Fruit fly (Drosophila melanogaster) Kc167 (cell line): ENCODE results near the gene Karybeta3.

Source experiments
- Myc ChIP-seq: fragments of >200 bp; optimal IDR thresholded peaks from 2 replicates; lab custom pipeline; 2017; ENCODE audit warnings: missing external identifiers
- Sin3A ChIP-seq: fragments of >200 bp; optimal IDR thresholded peaks from 2 replicates; lab custom pipeline; 2018; ENCODE audit warnings: missing external identifiers
- h ChIP-seq: fragments of >200 bp; optimal IDR thresholded peaks from 3 replicates; lab custom pipeline; 2018; ENCODE audit warnings: missing external identifiers
- insv ChIP-seq: fragments of >200 bp; optimal IDR thresholded peaks from 3 replicates; lab custom pipeline; 2018; ENCODE audit warnings: missing external identifiers
- psq ChIP-seq: fragments of >200 bp; optimal IDR thresholded peaks from 2 replicates; lab custom pipeline; 2017; ENCODE audit warnings: missing external identifiers
- ttk ChIP-seq: sonication (Bioruptor generic); optimal IDR thresholded peaks from 2 replicates; lab custom pipeline; 2017; ENCODE audit warnings: missing external identifiers

The Karybeta3 gene

dm6 chr3R:4649880-4650493 lies 1.0 kb downstream of the Karybeta3 start:
- TF ChIP-seq psq (lab: Kevin White, UChicago): no peak
- TF ChIP-seq Sin3A (lab: Kevin White, UChicago): no peak
- no peak for TF ChIP-seq insv (lab: Kevin White, UChicago)
- no peak for TF ChIP-seq Myc (lab: Kevin White, UChicago)
- TF ChIP-seq h (lab: Kevin White, UChicago): no peak
- no peak for TF ChIP-seq ttk

DNA sequence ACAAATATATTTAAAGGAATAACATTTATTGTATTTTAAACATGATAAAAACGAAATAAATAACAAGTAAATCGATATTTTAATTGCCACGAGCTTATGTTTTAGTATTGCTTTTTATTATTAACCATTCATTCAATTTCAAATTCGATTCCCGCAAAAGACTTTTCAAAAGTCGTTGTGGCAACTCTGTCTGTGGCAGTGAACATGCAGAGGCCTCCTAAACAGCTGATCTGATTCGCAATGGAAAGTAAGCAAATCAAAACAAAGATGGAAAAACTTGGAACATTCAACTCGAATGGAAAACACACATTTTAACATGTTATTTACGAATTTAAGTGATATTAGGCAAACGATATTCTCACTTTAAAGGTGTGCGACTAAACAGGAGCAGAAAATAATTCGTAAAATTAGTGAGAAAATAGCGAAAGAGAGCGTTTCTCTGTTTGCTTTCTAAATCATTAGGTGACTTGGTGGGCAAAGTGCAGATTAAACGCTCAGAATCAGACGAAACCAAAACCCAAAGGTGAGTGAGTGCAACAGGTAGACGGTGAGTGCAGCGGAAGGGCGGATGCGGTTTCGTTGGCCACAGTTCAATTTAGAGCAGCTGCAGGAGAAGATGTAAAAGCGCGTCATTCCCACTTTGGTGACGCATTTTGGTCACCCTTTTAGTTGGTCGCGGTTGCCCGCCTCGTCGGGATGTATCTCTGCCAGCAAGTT lies 5.7 kb downstream of the Karybeta3 start, which contains the start of gene spartin:
Gene spartin (plus strand): TSS at position 244 of the 717 bp plus-strand sequence.
- TF ChIP-seq Sin3A (lab: Kevin White, UChicago) (no peak), ttk (no peak), h (lab: Kevin White, UChicago) (no peak), psq (lab: Kevin White, UChicago) (no peak), Myc (lab: Kevin White, UChicago) (no peak), insv (lab: Kevin White, UChicago) (no peak)

- TF ChIP-seq ttk: no peak
- no peak for TF ChIP-seq h (lab: Kevin White, UChicago)
These were observed 10.3 kb downstream of the Karybeta3 start, which contains the start of gene smash for dm6 chr3R:4658991-4659933. Gene smash (plus strand): TSS chr3R:4659579.

DNA sequence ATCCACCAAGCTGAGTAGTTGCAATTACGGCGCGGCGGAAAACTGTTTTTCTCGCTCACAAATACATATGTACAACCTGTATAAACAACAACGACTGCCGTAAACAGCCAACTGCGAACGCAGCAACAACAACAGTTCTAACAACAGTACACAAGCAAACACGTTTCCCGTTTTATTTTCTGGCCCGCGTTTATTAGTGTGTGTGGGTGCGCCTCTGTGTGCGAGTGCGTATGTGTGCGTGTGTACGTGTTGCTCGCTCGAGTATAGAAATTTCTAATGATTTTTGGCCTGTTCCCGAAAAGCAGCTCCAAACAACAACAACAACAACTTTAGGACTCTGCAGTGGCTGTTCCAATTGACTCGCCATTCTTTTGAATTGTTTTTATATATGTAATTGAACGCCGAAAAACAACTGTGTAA lies 11.0 kb downstream of the Karybeta3 start:
- TF ChIP-seq h (lab: Kevin White, UChicago) (no peak), ttk (no peak), Myc (lab: Kevin White, UChicago) (no peak), Sin3A (lab: Kevin White, UChicago) (no peak), insv (lab: Kevin White, UChicago) (no peak), psq (lab: Kevin White, UChicago) (no peak)

DNA sequence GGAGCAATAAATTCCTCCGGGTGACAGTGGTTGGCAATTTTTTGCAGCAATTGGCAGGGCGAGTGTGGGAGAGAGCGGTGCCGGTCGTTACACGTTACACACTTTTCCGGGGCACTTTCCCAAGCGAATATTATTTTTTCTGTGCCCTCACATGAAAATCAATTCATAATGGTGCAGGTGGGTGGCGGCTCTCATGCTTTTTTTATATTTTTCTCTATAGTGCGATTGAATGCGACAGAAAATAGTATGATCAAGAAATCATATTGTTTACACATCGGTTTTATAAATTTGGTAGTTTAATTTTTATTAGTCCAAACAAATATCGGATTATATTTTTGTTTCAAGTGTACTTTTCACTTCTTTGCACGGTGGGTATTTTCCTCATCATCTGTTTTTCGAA lies 12.7 kb downstream of the Karybeta3 start:
- TF ChIP-seq h (lab: Kevin White, UChicago) (no peak), Sin3A (lab: Kevin White, UChicago) (no peak), psq (lab: Kevin White, UChicago) (no peak), insv (lab: Kevin White, UChicago) (no peak), Myc (lab: Kevin White, UChicago) (no peak), ttk (no peak)

DNA sequence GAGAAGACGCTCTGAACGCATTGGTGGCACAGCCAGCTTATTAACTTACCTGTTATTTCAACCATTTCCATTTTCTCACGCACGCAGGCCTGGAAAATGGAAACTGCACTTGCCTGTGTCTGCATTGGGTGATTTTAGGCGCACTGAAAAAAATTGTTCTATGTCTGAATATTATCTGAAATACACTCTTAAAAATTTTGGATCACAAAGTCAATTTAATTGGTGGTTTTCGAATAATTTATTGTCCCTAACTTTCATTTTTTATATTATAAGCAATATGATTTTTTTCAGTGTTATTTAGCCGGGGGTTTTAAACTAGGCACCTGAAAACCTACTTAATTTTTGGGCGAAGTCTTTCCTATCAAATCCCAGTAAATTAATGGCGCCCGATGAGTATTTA lies 14.1 kb downstream of the Karybeta3 start:
- TF ChIP-seq ttk (no peak), h (lab: Kevin White, UChicago) (no peak), insv (lab: Kevin White, UChicago) (no peak), psq (lab: Kevin White, UChicago) (no peak), Myc (lab: Kevin White, UChicago) (no peak), Sin3A (lab: Kevin White, UChicago) (no peak)

DNA sequence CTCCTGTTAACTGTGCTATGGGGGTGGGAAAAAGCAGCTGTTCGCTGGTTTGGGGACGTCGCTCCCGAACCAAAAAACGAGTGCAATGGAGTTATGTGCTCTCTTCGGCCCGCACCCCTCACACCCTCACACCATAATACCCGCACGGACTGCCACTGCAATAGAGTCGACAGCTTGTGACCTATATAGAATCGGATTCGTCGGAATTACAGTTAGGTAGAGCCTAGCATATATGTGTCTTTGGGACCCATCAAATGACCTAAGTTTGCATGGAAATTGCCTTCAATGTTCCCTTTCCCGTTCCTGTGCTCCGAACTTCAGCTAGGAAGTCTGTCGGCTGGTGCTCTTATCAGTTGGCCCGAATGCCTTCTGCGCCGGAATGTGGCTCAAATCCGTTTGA lies 15.2 kb downstream of the Karybeta3 start:
- TF ChIP-seq Myc (lab: Kevin White, UChicago): no peak
- TF ChIP-seq psq (lab: Kevin White, UChicago): no peak
- TF ChIP-seq h (lab: Kevin White, UChicago): no peak
- TF ChIP-seq insv (lab: Kevin White, UChicago): no peak
- no peak for TF ChIP-seq Sin3A (lab: Kevin White, UChicago)
- TF ChIP-seq ttk: no peak

- TF ChIP-seq ttk: no peak
These were observed 16.0 kb downstream of the Karybeta3 start for dm6 chr3R:4664947-4665346.

- TF ChIP-seq insv (lab: Kevin White, UChicago) (no peak), ttk (no peak), Sin3A (lab: Kevin White, UChicago) (no peak), psq (lab: Kevin White, UChicago) (no peak), h (lab: Kevin White, UChicago) (no peak), Myc (lab: Kevin White, UChicago) (no peak)
These were observed 17.2 kb downstream of the Karybeta3 start for dm6 chr3R:4666014-4666652.

DNA sequence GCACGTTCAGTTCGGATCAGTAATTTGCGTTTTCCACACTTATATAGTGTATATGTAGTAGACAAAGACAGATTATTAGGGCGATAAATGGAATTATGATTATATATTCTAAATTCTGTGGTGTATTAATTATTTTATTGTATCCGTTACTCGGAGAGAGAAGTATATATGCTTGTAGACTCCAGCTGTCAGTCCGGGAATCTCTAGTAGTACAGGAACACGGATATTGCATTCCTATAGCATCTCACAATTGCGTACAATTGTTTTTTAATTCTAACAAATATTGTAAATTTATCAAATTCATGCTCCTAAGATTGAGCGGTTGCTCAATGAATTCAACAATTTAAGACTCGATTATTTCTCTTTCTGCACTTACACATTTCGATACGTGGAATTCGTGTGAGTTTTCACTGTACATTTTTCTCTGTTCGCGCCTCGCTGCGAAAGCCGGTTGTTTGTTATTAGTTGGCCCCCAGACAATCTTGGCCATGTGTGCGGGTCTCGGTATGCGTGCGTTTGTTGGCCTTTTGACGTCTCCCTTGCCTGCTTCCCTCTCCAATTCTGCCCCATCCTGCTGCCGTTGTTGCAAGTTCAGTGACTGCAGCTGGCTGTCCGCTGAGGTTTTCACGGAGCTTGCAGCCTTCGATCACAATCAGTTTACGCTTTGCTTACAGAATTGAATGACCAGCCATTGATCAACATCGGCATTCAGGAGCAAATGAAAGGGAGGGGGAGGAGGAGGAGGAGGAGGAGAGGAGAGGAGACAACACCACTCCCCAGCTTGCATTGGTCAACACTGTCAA lies 18.6 kb downstream of the Karybeta3 start:
- TF ChIP-seq psq (lab: Kevin White, UChicago): no peak
- TF ChIP-seq ttk: no peak
- TF ChIP-seq Sin3A (lab: Kevin White, UChicago): no peak
- no peak for TF ChIP-seq insv (lab: Kevin White, UChicago)
- TF ChIP-seq h (lab: Kevin White, UChicago): no peak
- no peak for TF ChIP-seq Myc (lab: Kevin White, UChicago)
